Worm (Caenorhabditis elegans) whole organism, mixed stage, embryonic: ENCODE data around the gene tyr-1.

Source experiments
- lin-13 ChIP-seq: fragments of 150-350 bp; optimal IDR thresholded peaks from 2 replicates; lab custom pipeline; 2014; ENCODE audit warnings: missing biosample characterization, missing genetic modification characterization
- snpc-4 ChIP-seq: fragments of 150-350 bp; optimal IDR thresholded peaks from 2 replicates; lab custom pipeline; 2014; ENCODE audit warnings: missing biosample characterization, missing genetic modification characterization

- TF ChIP-seq snpc-4 (no peak), lin-13 (tag; lab: Kevin White, UChicago) (no peak)
Measured at ce11 chrIII:7837567-7837966, 36.0 kb upstream of the tyr-1 start.
